Worm (Caenorhabditis elegans) whole organism, late embryonic: Measurements from ENCODE around the gene Y110A2AL.3.

ENCODE experiments used
- C08G9.2 ChIP-seq: sonication (generic microtip); optimal IDR thresholded peaks from 2 replicates; lab custom pipeline; 2016; ENCODE audit warnings: mild to moderate bottlenecking, missing genetic modification characterization, moderate library complexity, missing compliant biosample characterization
- K02D7.2 ChIP-seq: sonication (generic microtip); optimal IDR thresholded peaks from 2 replicates; lab custom pipeline; 2017; ENCODE audit warnings: mild to moderate bottlenecking, missing genetic modification characterization, missing compliant biosample characterization
- T23F11.4 ChIP-seq: fragments of 200-800 bp; sonication (Bioruptor generic); optimal IDR thresholded peaks from 2 replicates; lab custom pipeline; 2018; ENCODE audit warnings: mild to moderate bottlenecking, missing genetic modification characterization, missing compliant biosample characterization
- Y22D7AL.16 ChIP-seq: sonication (generic microtip); optimal IDR thresholded peaks from 2 replicates; lab custom pipeline; 2016; ENCODE audit warnings: missing genetic modification characterization, missing compliant biosample characterization
- ahr-1 ChIP-seq: sonication (generic microtip); optimal IDR thresholded peaks from 2 replicates; lab custom pipeline; 2016; ENCODE audit warnings: missing genetic modification characterization, missing compliant biosample characterization
- ceh-18 ChIP-seq: sonication (generic microtip); optimal IDR thresholded peaks from 2 replicates; lab custom pipeline; 2016; ENCODE audit warnings: missing genetic modification characterization, missing compliant biosample characterization
- ceh-22 ChIP-seq: sonication (generic microtip); optimal IDR thresholded peaks from 2 replicates; lab custom pipeline; 2017; ENCODE audit warnings: missing biosample characterization, missing genetic modification characterization
- ceh-30 ChIP-seq: fragments of 150-350 bp; optimal IDR thresholded peaks from 2 replicates; lab custom pipeline; 2014; ENCODE audit warnings: missing biosample characterization, missing genetic modification characterization
- ceh-31 ChIP-seq: sonication (generic microtip); optimal IDR thresholded peaks from 2 replicates; lab custom pipeline; 2016; ENCODE audit warnings: missing genetic modification characterization, missing compliant biosample characterization
- ceh-34 ChIP-seq: sonication (generic microtip); optimal IDR thresholded peaks from 2 replicates; lab custom pipeline; 2016; ENCODE audit warnings: mild to moderate bottlenecking, missing genetic modification characterization, missing compliant biosample characterization
- ceh-45 ChIP-seq: fragments of 200-800 bp; sonication (Bioruptor generic); IDR thresholded peaks from 2 replicates; pipeline ENCODE4 v1.3.6; 2022; ENCODE audit warnings: missing genetic modification reagents, missing genetic modification characterization, missing compliant biosample characterization
- ceh-9 ChIP-seq: sonication (generic microtip); optimal IDR thresholded peaks from 2 replicates; lab custom pipeline; 2016; ENCODE audit warnings: mild to moderate bottlenecking, missing genetic modification characterization, inconsistent platforms, missing compliant biosample characterization
- che-1 ChIP-seq: sonication (generic microtip); optimal IDR thresholded peaks from 2 replicates; lab custom pipeline; 2016; ENCODE audit warnings: mild to moderate bottlenecking, missing genetic modification characterization, missing compliant biosample characterization
- dmd-4 ChIP-seq: sonication (generic microtip); optimal IDR thresholded peaks from 2 replicates; lab custom pipeline; 2016; ENCODE audit warnings: borderline replicate concordance, missing genetic modification characterization, missing compliant biosample characterization
- dve-1 ChIP-seq: sonication (generic microtip); optimal IDR thresholded peaks from 2 replicates; lab custom pipeline; 2017; ENCODE audit warnings: antibody characterized with exemption, mild to moderate bottlenecking, missing genetic modification characterization, missing compliant biosample characterization
- elt-2 ChIP-seq: sonication (generic microtip); optimal IDR thresholded peaks from 2 replicates; lab custom pipeline; 2016; ENCODE audit warnings: missing genetic modification reagents, missing genetic modification characterization, missing compliant biosample characterization
- elt-4 ChIP-seq: sonication (generic microtip); optimal IDR thresholded peaks from 2 replicates; lab custom pipeline; 2016; ENCODE audit warnings: missing genetic modification characterization, missing compliant biosample characterization
- eyg-1 ChIP-seq: sonication (generic microtip); optimal IDR thresholded peaks from 2 replicates; lab custom pipeline; 2016; ENCODE audit warnings: missing genotype, missing genetic modification characterization, missing compliant biosample characterization
- fax-1 ChIP-seq: sonication (generic microtip); optimal IDR thresholded peaks from 2 replicates; lab custom pipeline; 2016; ENCODE audit warnings: missing genotype, missing genetic modification characterization, missing compliant biosample characterization
- fkh-10 ChIP-seq: fragments of 150-350 bp; optimal IDR thresholded peaks from 2 replicates; lab custom pipeline; 2014; ENCODE audit warnings: missing biosample characterization, missing genetic modification reagents, missing genetic modification characterization
- fkh-6 ChIP-seq: sonication (generic microtip); optimal IDR thresholded peaks from 2 replicates; lab custom pipeline; 2016; ENCODE audit warnings: missing genetic modification characterization, missing compliant biosample characterization
- hlh-30 ChIP-seq: sonication (generic microtip); optimal IDR thresholded peaks from 2 replicates; lab custom pipeline; 2017; ENCODE audit warnings: antibody characterized with exemption, missing genetic modification characterization, missing compliant biosample characterization; ENCODE audit not compliant: insufficient read depth
- lim-6 ChIP-seq: sonication (generic microtip); optimal IDR thresholded peaks from 2 replicates; lab custom pipeline; 2016; ENCODE audit warnings: missing genetic modification characterization, missing compliant biosample characterization
- mec-3 ChIP-seq: sonication (generic microtip); optimal IDR thresholded peaks from 2 replicates; lab custom pipeline; 2016; ENCODE audit warnings: borderline replicate concordance, missing genetic modification characterization, missing compliant biosample characterization
- odd-2 ChIP-seq: sonication (generic microtip); optimal IDR thresholded peaks from 2 replicates; lab custom pipeline; 2017; ENCODE audit warnings: antibody characterized with exemption, mild to moderate bottlenecking, missing genetic modification characterization, missing compliant biosample characterization
- pat-9 ChIP-seq: fragments of 200-800 bp; sonication (Bioruptor generic); optimal IDR thresholded peaks from 2 replicates; lab custom pipeline; 2018; ENCODE audit warnings: mild to moderate bottlenecking, missing genetic modification characterization, moderate library complexity, missing compliant biosample characterization
- pha-4 ChIP-seq: fragments of 150-350 bp; optimal IDR thresholded peaks from 2 replicates; lab custom pipeline; 2018; ENCODE audit warnings: missing biosample characterization, missing genetic modification reagents, missing genetic modification characterization
- pros-1 ChIP-seq: fragments of 150-350 bp; optimal IDR thresholded peaks from 2 replicates; lab custom pipeline; 2014; ENCODE audit warnings: missing biosample characterization, missing genetic modification reagents, missing genetic modification characterization
- rnt-1 ChIP-seq: sonication (generic microtip); optimal IDR thresholded peaks from 2 replicates; lab custom pipeline; 2016; ENCODE audit warnings: missing genetic modification characterization, missing compliant biosample characterization
- sox-2 ChIP-seq: fragments of 200-800 bp; sonication (Bioruptor generic); IDR thresholded peaks from 2 replicates; pipeline ENCODE4 v1.3.6; 2022; ENCODE audit warnings: missing genetic modification reagents, missing genetic modification characterization, missing compliant biosample characterization
- sox-4 ChIP-seq: sonication (generic microtip); optimal IDR thresholded peaks from 2 replicates; lab custom pipeline; 2017; ENCODE audit warnings: mild to moderate bottlenecking, missing genetic modification characterization, inconsistent platforms, missing compliant biosample characterization
- syd-9 ChIP-seq: sonication (generic microtip); optimal IDR thresholded peaks from 2 replicates; lab custom pipeline; 2016; ENCODE audit warnings: mild to moderate bottlenecking, missing genetic modification characterization, moderate library complexity, missing compliant biosample characterization
- ttx-3 ChIP-seq: sonication (generic microtip); optimal IDR thresholded peaks from 2 replicates; lab custom pipeline; 2016; ENCODE audit warnings: missing genetic modification reagents, missing genetic modification characterization, missing compliant biosample characterization
- unc-86 ChIP-seq: sonication (generic microtip); optimal IDR thresholded peaks from 2 replicates; lab custom pipeline; 2016; ENCODE audit warnings: missing genetic modification characterization, missing compliant biosample characterization
- zip-5 ChIP-seq: sonication (generic microtip); optimal IDR thresholded peaks from 2 replicates; lab custom pipeline; 2016; ENCODE audit warnings: missing genetic modification characterization, missing compliant biosample characterization

The Y110A2AL.3 gene

ce11 chrII:2856114-2856513 is 10.8 kb upstream of the Y110A2AL.3 start:
- TF ChIP-seq rnt-1 (tag; lab: Kevin White, UChicago) (no peak), sox-2 (GFP tag; lab: Robert Waterston, UW) (no peak), fkh-10 (GFP tag; lab: Kevin White, UChicago) (no peak), ceh-9 (tag; lab: Kevin White, UChicago) (no peak), pros-1 (tag; lab: Kevin White, UChicago) (no peak), pha-4 (no peak), zip-5 (tag; lab: Kevin White, UChicago) (no peak)

- TF ChIP-seq pha-4 (no peak), rnt-1 (tag; lab: Kevin White, UChicago) (peak; percentile 18)
- TF ChIP-seq, all 69 proteins: peak for 1
These were observed 9.3 kb upstream of the Y110A2AL.3 start for ce11 chrII:2857559-2857958.

- TF ChIP-seq ceh-34 (tag; lab: Kevin White, UChicago), result no peak
- TF ChIP-seq sox-4, result no peak
- no peak for TF ChIP-seq ceh-18 (tag; lab: Kevin White, UChicago)
- no peak for TF ChIP-seq T23F11.4
- TF ChIP-seq dmd-4, result no peak
- TF ChIP-seq elt-2, result peak; percentile 8
- TF ChIP-seq, all 69 proteins: peak for 1
These were observed 8.0 kb upstream of the Y110A2AL.3 start for ce11 chrII:2858851-2859250.

ce11 chrII:2859315-2859714 is 7.6 kb upstream of the Y110A2AL.3 start:
- TF ChIP-seq hlh-30 (tag; lab: Kevin White, UChicago), result no peak
- TF ChIP-seq dve-1, result peak; percentile 84

ce11 chrII:2859873-2860821 is 6.7 kb upstream of the Y110A2AL.3 start:
- TF ChIP-seq che-1 (tag; lab: Kevin White, UChicago), result peak; percentile 11
- TF ChIP-seq sox-2 (GFP tag; lab: Robert Waterston, UW), result no peak
- no peak for TF ChIP-seq mec-3 (tag; lab: Kevin White, UChicago)
- no peak for TF ChIP-seq C08G9.2 (tag; lab: Kevin White, UChicago)
- no peak for TF ChIP-seq ttx-3
- no peak for TF ChIP-seq ahr-1 (tag; lab: Kevin White, UChicago)
- no peak for TF ChIP-seq K02D7.2 (tag; lab: Kevin White, UChicago)
- TF ChIP-seq ceh-30, result no peak
- TF ChIP-seq ceh-45 (GFP tag; lab: Robert Waterston, UW), result no peak
- no peak for TF ChIP-seq elt-4
- no peak for TF ChIP-seq pros-1 (tag; lab: Kevin White, UChicago)
- TF ChIP-seq Y22D7AL.16 (tag; lab: Kevin White, UChicago), result peak; percentile 6
- no peak for TF ChIP-seq unc-86 (tag; lab: Kevin White, UChicago)
- no peak for TF ChIP-seq eyg-1 (tag; lab: Kevin White, UChicago)
- TF ChIP-seq odd-2 (tag; lab: Kevin White, UChicago), result no peak
- no peak for TF ChIP-seq fkh-6 (tag; lab: Kevin White, UChicago)
- no peak for TF ChIP-seq ceh-31
- no peak for TF ChIP-seq fkh-10 (GFP tag; lab: Kevin White, UChicago)
- no peak for TF ChIP-seq pat-9
- TF ChIP-seq elt-2, result peak; percentile 10
- no peak for TF ChIP-seq ceh-22 (tag; lab: Kevin White, UChicago)
- TF ChIP-seq syd-9 (tag; lab: Kevin White, UChicago), result no peak
- no peak for TF ChIP-seq fax-1 (tag; lab: Kevin White, UChicago)
- no peak for TF ChIP-seq lim-6 (tag; lab: Kevin White, UChicago)
